Worm (Caenorhabditis elegans) whole organism, L2 larva: ENCODE results near the gene F11A5.16.

Source experiments
- alr-1 ChIP-seq: fragments of 150-350 bp; optimal IDR thresholded peaks from 2 replicates; lab custom pipeline; 2014; ENCODE audit warnings: missing biosample characterization, missing genetic modification characterization
- ama-1 ChIP-seq: fragments of 150-350 bp; optimal IDR thresholded peaks from 2 replicates; lab custom pipeline; 2018; ENCODE audit warnings: inconsistent platforms
- ceh-16 ChIP-seq: fragments of 150-350 bp; optimal IDR thresholded peaks from 2 replicates; lab custom pipeline; 2014; ENCODE audit warnings: missing biosample characterization, missing genetic modification characterization
- lin-39 ChIP-seq: fragments of 150-350 bp; optimal IDR thresholded peaks from 2 replicates; lab custom pipeline; 2014; ENCODE audit warnings: missing biosample characterization, missing genetic modification reagents, missing genetic modification characterization
- nhr-11 ChIP-seq: fragments of 150-350 bp; optimal IDR thresholded peaks from 2 replicates; lab custom pipeline; 2014; ENCODE audit warnings: missing biosample characterization, missing genetic modification characterization
- nhr-129 ChIP-seq: fragments of 150-350 bp; optimal IDR thresholded peaks from 2 replicates; lab custom pipeline; 2014; ENCODE audit warnings: missing biosample characterization, missing genetic modification characterization
- nhr-23 ChIP-seq: fragments of 150-350 bp; optimal IDR thresholded peaks from 2 replicates; lab custom pipeline; 2014; ENCODE audit warnings: missing biosample characterization, missing genetic modification reagents, missing genetic modification characterization
- unc-62 ChIP-seq: fragments of 150-350 bp; optimal IDR thresholded peaks from 2 replicates; lab custom pipeline; 2014; ENCODE audit warnings: missing biosample characterization, missing genetic modification reagents, missing genetic modification characterization
- ztf-4 ChIP-seq: fragments of 150-350 bp; optimal IDR thresholded peaks from 2 replicates; lab custom pipeline; 2014; ENCODE audit warnings: missing biosample characterization, missing genetic modification characterization

- no peak for TF ChIP-seq unc-62 (GFP tag; lab: Kevin White, UChicago)
- TF ChIP-seq ztf-4 = no peak
- TF ChIP-seq alr-1 (tag; lab: Kevin White, UChicago) = no peak
- TF ChIP-seq ceh-16 (tag; lab: Kevin White, UChicago) = no peak
- TF ChIP-seq nhr-129 (tag; lab: Kevin White, UChicago) = no peak
- no peak for TF ChIP-seq nhr-11 (tag; lab: Kevin White, UChicago)
- TF ChIP-seq lin-39 (tag; lab: Kevin White, UChicago) = no peak
- TF ChIP-seq ama-1 = no peak
- no peak for TF ChIP-seq nhr-23 (tag; lab: Kevin White, UChicago)
Measured at ce11 chrV:16235135-16235534, 24.4 kb downstream of the F11A5.16 start, which contains the start of gene F21H7.3.
